Comparison of ENCODE assay signal across 4 fruit fly cellular contexts in the genomic region with DNA sequence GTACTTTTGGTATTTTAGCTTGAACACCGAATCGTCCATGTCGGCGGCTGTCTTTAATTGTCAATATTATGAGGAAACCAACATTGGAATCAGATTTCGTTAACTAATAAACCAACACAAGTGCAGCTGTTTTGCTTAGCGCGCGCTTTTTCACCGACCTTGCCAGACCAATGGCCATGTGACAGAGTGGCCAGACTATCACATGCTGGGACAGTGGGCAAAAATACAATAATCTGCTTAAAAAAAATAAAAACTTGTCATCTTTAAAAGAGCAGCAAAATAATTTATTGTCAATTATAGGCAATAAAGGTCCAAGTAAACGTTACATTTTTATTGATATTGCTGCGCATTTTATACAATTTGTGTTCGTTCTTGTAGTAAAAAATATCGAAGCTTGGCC.
TF ChIP-seq lines count a peak whose summit lies in the region.

TSS of gene RecQ4 (minus strand) at position 161 of the 400 bp plus-strand sequence.

- TF ChIP-seq CTCF in whole organism, embryonic (GFP tag; optimal IDR thresholded peaks at IDR 0.05; lab: Kevin White, UChicago) = no peak

TF ChIP-seq in whole organism, adult, 20 proteins besides CTCF, POLR2A, EP300 and RAD21:
- TF ChIP-seq tj (GFP tag; optimal IDR thresholded peaks at IDR 0.05; lab: Kevin White, UChicago) (peak; percentile 97), toe (GFP tag; optimal IDR thresholded peaks at IDR 0.05; lab: Kevin White, UChicago) (no peak), bab1 (GFP tag; optimal IDR thresholded peaks at IDR 0.05; lab: Kevin White, UChicago) (peak; percentile 35), CG7045 (GFP tag; optimal IDR thresholded peaks at IDR 0.05; lab: Kevin White, UChicago) (no peak), CG11617 (GFP tag; optimal IDR thresholded peaks at IDR 0.05; lab: Kevin White, UChicago) (no peak), kay (GFP tag; lab: Kevin White, UChicago; ENCODE audit: borderline replicate concordance) (no peak)

TF ChIP-seq in whole organism, embryonic, 481 proteins besides CTCF, POLR2A, EP300 and RAD21 (continues in another document):
- TF ChIP-seq vfl (GFP tag; optimal IDR thresholded peaks at IDR 0.05; lab: Kevin White, UChicago) (peak; percentile 48), ap (GFP tag; IDR thresholded peaks at IDR 0.05; lab: Robert Waterston, UW) (no peak), Sry-δ (GFP tag; optimal IDR thresholded peaks at IDR 0.05; lab: Kevin White, UChicago) (peak; percentile 45), crp (GFP tag; optimal IDR thresholded peaks at IDR 0.05; lab: Kevin White, UChicago) (peak; percentile 19 to 80), CG30403 (GFP tag; optimal IDR thresholded peaks at IDR 0.05; lab: Kevin White, UChicago) (peak; percentile 26), CG6791 (GFP tag; IDR thresholded peaks at IDR 0.05; lab: Robert Waterston, UW; ENCODE audit: partially characterized antibody) (peak; percentile 37; the same call in 1 of the 3 replicates), CG9797 (GFP tag; optimal IDR thresholded peaks at IDR 0.05; lab: Kevin White, UChicago) (peak; percentile 34), MESR4 (GFP tag; optimal IDR thresholded peaks at IDR 0.05; lab: Kevin White, UChicago) (peak; percentile 4), Side (GFP tag; optimal IDR thresholded peaks at IDR 0.05; lab: Kevin White, UChicago) (no peak), HmgZ (tag; optimal IDR thresholded peaks at IDR 0.05; lab: Kevin White, UChicago) (peak; percentile 40), CG16813 (GFP tag; IDR thresholded peaks at IDR 0.05; lab: Robert Waterston, UW; ENCODE audit: partially characterized antibody) (peak; percentile 58), her (GFP tag; optimal IDR thresholded peaks at IDR 0.05; lab: Kevin White, UChicago) (no peak), chinmo (GFP tag; IDR thresholded peaks at IDR 0.05; lab: Robert Waterston, UW; ENCODE audit: partially characterized antibody) (0 out of 4 replicates have a peak, but pooled peaks have one; percentile 37), row (GFP tag; IDR thresholded peaks at IDR 0.05; lab: Robert Waterston, UW) (peak; percentile 90), Six4 (GFP tag; optimal IDR thresholded peaks at IDR 0.05; lab: Kevin White, UChicago) (no peak), ems (GFP tag; optimal IDR thresholded peaks at IDR 0.05; lab: Kevin White, UChicago) (peak; percentile 17), bab2 (GFP tag; optimal IDR thresholded peaks at IDR 0.05; lab: Kevin White, UChicago) (no peak), CG15514 (GFP tag; optimal IDR thresholded peaks at IDR 0.05; lab: Kevin White, UChicago) (peak; percentile 62), CG1233 (GFP tag; optimal IDR thresholded peaks at IDR 0.05; lab: Kevin White, UChicago) (no peak), Neu2 (GFP tag; optimal IDR thresholded peaks at IDR 0.05; lab: Kevin White, UChicago; ENCODE audit: borderline replicate concordance) (no peak), HmgD (GFP tag; optimal IDR thresholded peaks at IDR 0.05; lab: Kevin White, UChicago) (peak; percentile 48), CG8478 (optimal IDR thresholded peaks at IDR 0.05; lab: Kevin White, UChicago) (no peak), Dp (GFP tag; optimal IDR thresholded peaks at IDR 0.05; lab: Kevin White, UChicago) (peak; percentile 97), tin (GFP tag; optimal IDR thresholded peaks at IDR 0.05; lab: Kevin White, UChicago) (peak; percentile 25), amos (GFP tag; IDR thresholded peaks at IDR 0.05; lab: Robert Waterston, UW; ENCODE audit: partially characterized antibody) (peak; percentile 54)

TF ChIP-seq in whole organism, prepupa, 60 proteins besides CTCF, POLR2A, EP300 and RAD21:
- TF ChIP-seq CG32006 (GFP tag; optimal IDR thresholded peaks at IDR 0.05; lab: Kevin White, UChicago) = no peak
- TF ChIP-seq CG11762 (GFP tag; optimal IDR thresholded peaks at IDR 0.05; lab: Kevin White, UChicago; ENCODE audit: insufficient read depth) = no peak
- TF ChIP-seq Gug (GFP tag; IDR thresholded peaks at IDR 0.05; lab: Robert Waterston, UW) = no peak
- no peak for TF ChIP-seq CG10631 (GFP tag; optimal IDR thresholded peaks at IDR 0.05; lab: Kevin White, UChicago)
- no peak for TF ChIP-seq Ets21C (GFP tag; optimal IDR thresholded peaks at IDR 0.05; lab: Kevin White, UChicago)
- no peak for TF ChIP-seq OdsH (GFP tag; optimal IDR thresholded peaks at IDR 0.05; lab: Kevin White, UChicago)
- no peak for TF ChIP-seq CG34406 (GFP tag; optimal IDR thresholded peaks at IDR 0.05; lab: Kevin White, UChicago)
- peak; percentile 5 for TF ChIP-seq lz (GFP tag; optimal IDR thresholded peaks at IDR 0.05; lab: Kevin White, UChicago)
- no peak for TF ChIP-seq CG11902 (GFP tag; optimal IDR thresholded peaks at IDR 0.05; lab: Kevin White, UChicago)
- TF ChIP-seq CG9139 (GFP tag; optimal IDR thresholded peaks at IDR 0.05; lab: Kevin White, UChicago) = no peak
- peak; percentile 20 for TF ChIP-seq Hr39 (GFP tag; optimal IDR thresholded peaks at IDR 0.05; lab: Kevin White, UChicago)
- no peak for TF ChIP-seq CG4318 (GFP tag; optimal IDR thresholded peaks at IDR 0.05; lab: Kevin White, UChicago)
- no peak for TF ChIP-seq Met (GFP tag; optimal IDR thresholded peaks at IDR 0.05; lab: Kevin White, UChicago)
- no peak for TF ChIP-seq Sox102F (GFP tag; optimal IDR thresholded peaks at IDR 0.05; lab: Kevin White, UChicago)
- TF ChIP-seq CG8119 (GFP tag; IDR thresholded peaks at IDR 0.05; lab: Robert Waterston, UW) = no peak
- no peak for TF ChIP-seq CG31627 (GFP tag; optimal IDR thresholded peaks at IDR 0.05; lab: Kevin White, UChicago)
- no peak for TF ChIP-seq CG10669 (GFP tag; optimal IDR thresholded peaks at IDR 0.05; lab: Kevin White, UChicago)

TF ChIP-seq in whole organism, wandering third instar larva, 38 proteins besides CTCF, POLR2A, EP300 and RAD21:
- TF ChIP-seq ey (GFP tag; optimal IDR thresholded peaks at IDR 0.05; lab: Kevin White, UChicago) (peak; percentile 9), dl (GFP tag; optimal IDR thresholded peaks at IDR 0.05; lab: Kevin White, UChicago; ENCODE audit: insufficient read depth in 1 of 2, partially characterized antibody in 2 of 2) (peak in 1 of 2 experiments; percentile 4), woc (GFP tag; optimal IDR thresholded peaks at IDR 0.05; lab: Kevin White, UChicago) (peak; percentile 9), Hr83 (GFP tag; optimal IDR thresholded peaks at IDR 0.05; lab: Kevin White, UChicago; ENCODE audit: poor library complexity, severe bottlenecking) (no peak), brk (GFP tag; optimal IDR thresholded peaks at IDR 0.05; lab: Kevin White, UChicago) (no peak), foxo (GFP tag; optimal IDR thresholded peaks at IDR 0.05; lab: Kevin White, UChicago) (peak in 1 of 2 experiments; percentile 13), rgr (GFP tag; optimal IDR thresholded peaks at IDR 0.05; lab: Kevin White, UChicago) (peak; percentile 14)
